Worm (Caenorhabditis elegans) whole organism, late embryonic: ENCODE results near the gene srbc-68.
"Not testable (repeated sequence)": the region's sequence is repeated elsewhere in the genome, so short reads cannot be mapped to it uniquely, and the experiment has no call there.

Source experiments
- C08G9.2 ChIP-seq: sonication (generic microtip); optimal IDR thresholded peaks from 2 replicates; lab custom pipeline; 2016; ENCODE audit warnings: mild to moderate bottlenecking, missing genetic modification characterization, moderate library complexity, missing compliant biosample characterization
- F13H6.1 ChIP-seq: sonication (generic microtip); optimal IDR thresholded peaks from 2 replicates; lab custom pipeline; 2016; ENCODE audit warnings: missing genetic modification characterization, missing compliant biosample characterization
- K02D7.2 ChIP-seq: sonication (generic microtip); optimal IDR thresholded peaks from 2 replicates; lab custom pipeline; 2017; ENCODE audit warnings: mild to moderate bottlenecking, missing genetic modification characterization, missing compliant biosample characterization
- ahr-1 ChIP-seq: sonication (generic microtip); optimal IDR thresholded peaks from 2 replicates; lab custom pipeline; 2016; ENCODE audit warnings: missing genetic modification characterization, missing compliant biosample characterization
- ceh-19 ChIP-seq: fragments of 200-800 bp; sonication (Bioruptor generic); optimal IDR thresholded peaks from 2 replicates; lab custom pipeline; 2018; ENCODE audit warnings: mild to moderate bottlenecking, missing genetic modification characterization, missing compliant biosample characterization
- ceh-2 ChIP-seq: sonication (generic microtip); optimal IDR thresholded peaks from 2 replicates; lab custom pipeline; 2016; ENCODE audit warnings: missing genotype, missing genetic modification characterization, missing compliant biosample characterization
- ceh-24 ChIP-seq: sonication (generic microtip); optimal IDR thresholded peaks from 2 replicates; lab custom pipeline; 2016; ENCODE audit warnings: mild to moderate bottlenecking, missing genetic modification characterization, missing compliant biosample characterization
- ceh-30 ChIP-seq: fragments of 150-350 bp; optimal IDR thresholded peaks from 2 replicates; lab custom pipeline; 2014; ENCODE audit warnings: missing biosample characterization, missing genetic modification characterization
- ceh-31 ChIP-seq: sonication (generic microtip); optimal IDR thresholded peaks from 2 replicates; lab custom pipeline; 2016; ENCODE audit warnings: missing genetic modification characterization, missing compliant biosample characterization
- elt-2 ChIP-seq: sonication (generic microtip); optimal IDR thresholded peaks from 2 replicates; lab custom pipeline; 2016; ENCODE audit warnings: missing genetic modification reagents, missing genetic modification characterization, missing compliant biosample characterization
- elt-4 ChIP-seq: sonication (generic microtip); optimal IDR thresholded peaks from 2 replicates; lab custom pipeline; 2016; ENCODE audit warnings: missing genetic modification characterization, missing compliant biosample characterization
- fax-1 ChIP-seq: sonication (generic microtip); optimal IDR thresholded peaks from 2 replicates; lab custom pipeline; 2016; ENCODE audit warnings: missing genotype, missing genetic modification characterization, missing compliant biosample characterization
- fkh-10 ChIP-seq: fragments of 150-350 bp; optimal IDR thresholded peaks from 2 replicates; lab custom pipeline; 2014; ENCODE audit warnings: missing biosample characterization, missing genetic modification reagents, missing genetic modification characterization
- hlh-13 ChIP-seq: fragments of 200-800 bp; sonication (Bioruptor generic); optimal IDR thresholded peaks from 2 replicates; lab custom pipeline; 2018; ENCODE audit warnings: mild to moderate bottlenecking, missing genetic modification characterization, missing compliant biosample characterization
- hlh-15 ChIP-seq: sonication (generic microtip); optimal IDR thresholded peaks from 2 replicates; lab custom pipeline; 2016; ENCODE audit warnings: missing genetic modification characterization, missing compliant biosample characterization
- hlh-8 ChIP-seq: sonication (generic microtip); optimal IDR thresholded peaks from 2 replicates; lab custom pipeline; 2016; ENCODE audit warnings: missing genotype, missing genetic modification characterization, missing compliant biosample characterization
- lim-6 ChIP-seq: sonication (generic microtip); optimal IDR thresholded peaks from 2 replicates; lab custom pipeline; 2016; ENCODE audit warnings: missing genetic modification characterization, missing compliant biosample characterization
- madf-2 ChIP-seq: sonication (generic microtip); optimal IDR thresholded peaks from 2 replicates; lab custom pipeline; 2017; ENCODE audit warnings: missing genetic modification characterization, missing compliant biosample characterization
- mec-3 ChIP-seq: sonication (generic microtip); optimal IDR thresholded peaks from 2 replicates; lab custom pipeline; 2016; ENCODE audit warnings: borderline replicate concordance, missing genetic modification characterization, missing compliant biosample characterization
- npax-4 ChIP-seq: sonication (generic microtip); optimal IDR thresholded peaks from 2 replicates; lab custom pipeline; 2016; ENCODE audit warnings: missing genetic modification characterization, missing compliant biosample characterization
- odd-2 ChIP-seq: sonication (generic microtip); optimal IDR thresholded peaks from 2 replicates; lab custom pipeline; 2017; ENCODE audit warnings: antibody characterized with exemption, mild to moderate bottlenecking, missing genetic modification characterization, missing compliant biosample characterization
- pax-1 ChIP-seq: fragments of 150-350 bp; optimal IDR thresholded peaks from 2 replicates; lab custom pipeline; 2014; ENCODE audit warnings: missing biosample characterization, missing genetic modification characterization
- pqm-1 ChIP-seq: sonication (generic microtip); optimal IDR thresholded peaks from 2 replicates; lab custom pipeline; 2016; ENCODE audit warnings: missing genetic modification characterization, missing compliant biosample characterization
- pros-1 ChIP-seq: fragments of 150-350 bp; optimal IDR thresholded peaks from 2 replicates; lab custom pipeline; 2014; ENCODE audit warnings: missing biosample characterization, missing genetic modification reagents, missing genetic modification characterization
- ref-2 ChIP-seq: sonication (generic microtip); optimal IDR thresholded peaks from 2 replicates; lab custom pipeline; 2016; ENCODE audit warnings: missing genetic modification characterization, missing compliant biosample characterization
- sox-4 ChIP-seq: sonication (generic microtip); optimal IDR thresholded peaks from 2 replicates; lab custom pipeline; 2017; ENCODE audit warnings: mild to moderate bottlenecking, missing genetic modification characterization, inconsistent platforms, missing compliant biosample characterization
- syd-9 ChIP-seq: sonication (generic microtip); optimal IDR thresholded peaks from 2 replicates; lab custom pipeline; 2016; ENCODE audit warnings: mild to moderate bottlenecking, missing genetic modification characterization, moderate library complexity, missing compliant biosample characterization
- tbx-7 ChIP-seq: sonication (generic microtip); optimal IDR thresholded peaks from 2 replicates; lab custom pipeline; 2016; ENCODE audit warnings: missing genotype, missing genetic modification characterization, missing compliant biosample characterization
- unc-42 ChIP-seq: sonication (generic microtip); optimal IDR thresholded peaks from 2 replicates; lab custom pipeline; 2016; ENCODE audit warnings: missing genotype, missing genetic modification characterization, missing compliant biosample characterization
- unc-86 ChIP-seq: sonication (generic microtip); optimal IDR thresholded peaks from 2 replicates; lab custom pipeline; 2016; ENCODE audit warnings: missing genetic modification characterization, missing compliant biosample characterization
- ztf-16 ChIP-seq: sonication (generic microtip); optimal IDR thresholded peaks from 2 replicates; lab custom pipeline; 2017; ENCODE audit warnings: missing genetic modification characterization, missing compliant biosample characterization

Gene srbc-68

ce11 chrV:3578813-3579212, 32.4 kb upstream of the srbc-68 start, which contains the start of gene pygl-1:
Gene pygl-1, plus strand, starts transcription at chrV:3579023.
- TF ChIP-seq pros-1 (tag; lab: Kevin White, UChicago) (no peak), hlh-8 (tag; lab: Kevin White, UChicago) (no peak), lim-6 (tag; lab: Kevin White, UChicago) (no peak), ztf-16 (no peak), unc-86 (tag; lab: Kevin White, UChicago) (no peak), hlh-13 (GFP tag; lab: Kevin White, UChicago) (no peak), pax-1 (tag; lab: Kevin White, UChicago) (no peak)
- TF ChIP-seq, all 69 proteins: peak for 0

DNA sequence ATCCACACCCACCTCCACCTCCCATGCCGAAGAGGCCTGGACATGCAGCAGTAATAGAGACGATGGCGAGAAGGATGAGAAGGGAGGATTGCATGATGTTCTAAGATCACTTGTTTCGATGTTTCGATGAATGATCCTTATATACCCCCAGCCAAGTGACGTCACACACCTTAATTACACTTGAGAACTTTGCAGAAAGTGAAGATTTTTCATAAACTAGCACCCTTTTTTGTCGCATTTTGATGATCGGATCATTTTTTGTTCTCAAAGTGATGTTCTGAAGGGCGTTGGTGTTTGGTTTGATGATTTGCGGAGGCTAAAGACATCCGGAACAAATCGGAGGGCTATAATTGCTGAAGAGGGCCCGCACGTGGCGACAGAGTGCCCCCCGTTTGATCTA, 29.3 kb upstream of the srbc-68 start, which contains the start of gene grl-27:
Gene grl-27, minus strand, starts transcription at position 101 of the 400 bp plus-strand sequence.
- no peak for TF ChIP-seq ref-2
- TF ChIP-seq unc-42 (tag; lab: Kevin White, UChicago): no peak
- TF ChIP-seq mec-3 (tag; lab: Kevin White, UChicago): no peak
- no peak for TF ChIP-seq C08G9.2 (tag; lab: Kevin White, UChicago)
- TF ChIP-seq ceh-24 (tag; lab: Kevin White, UChicago): no peak
- no peak for TF ChIP-seq fkh-10
- TF ChIP-seq ahr-1 (tag; lab: Kevin White, UChicago): no peak
- no peak for TF ChIP-seq ceh-30 (tag; lab: Kevin White, UChicago)
- no peak for TF ChIP-seq elt-2
- no peak for TF ChIP-seq K02D7.2
- TF ChIP-seq unc-86 (tag; lab: Kevin White, UChicago): no peak
- TF ChIP-seq pqm-1 (tag; lab: Kevin White, UChicago): no peak
- no peak for TF ChIP-seq sox-4 (tag; lab: Kevin White, UChicago)
- no peak for TF ChIP-seq pros-1 (tag; lab: Kevin White, UChicago)
- TF ChIP-seq odd-2 (tag; lab: Kevin White, UChicago): no peak
- TF ChIP-seq lim-6 (tag; lab: Kevin White, UChicago): no peak
- no peak for TF ChIP-seq madf-2 (tag; lab: Kevin White, UChicago)
- TF ChIP-seq ceh-19: no peak
- no peak for TF ChIP-seq tbx-7 (tag; lab: Kevin White, UChicago)
- no peak for TF ChIP-seq fax-1 (tag; lab: Kevin White, UChicago)

ce11 chrV:3572408-3572807, 26.0 kb upstream of the srbc-68 start, which contains the start of gene F40C5.1:
Gene F40C5.1, plus strand, starts transcription at chrV:3572708.
- TF ChIP-seq odd-2 (tag; lab: Kevin White, UChicago); syd-9; ceh-31 (tag; lab: Kevin White, UChicago): not testable (repeated sequence)

- not testable (repeated sequence) for TF ChIP-seq hlh-15, F13H6.1, C08G9.2 (tag; lab: Kevin White, UChicago)
Observed at ce11 chrV:3570695-3571094, 24.3 kb upstream of the srbc-68 start, which contains the start of gene F40C5.2. Gene F40C5.2, plus strand, starts transcription at chrV:3570995.

DNA sequence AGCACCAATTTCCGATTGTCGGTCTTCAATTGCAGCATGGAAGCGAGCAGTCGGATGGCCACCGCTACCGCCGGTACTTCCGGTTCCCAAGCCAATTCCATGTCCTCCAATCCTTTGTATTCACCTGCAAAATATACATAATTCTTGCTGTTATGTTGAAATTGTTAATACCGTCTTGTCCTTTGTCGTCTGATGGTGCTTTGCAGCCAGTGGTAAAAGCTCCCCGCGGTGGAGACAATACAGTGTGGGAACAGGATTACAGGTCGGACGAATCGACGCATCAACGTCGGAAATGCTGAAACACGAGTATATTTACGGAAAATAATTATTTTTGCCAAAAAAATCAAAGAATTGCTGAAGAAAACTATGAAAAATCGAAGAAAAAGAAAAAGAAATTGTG, 17.9 kb upstream of the srbc-68 start, which contains the start of gene T24A6.17:
Gene T24A6.17, minus strand, starts transcription at position 101 of the 400 bp plus-strand sequence.
- not testable (repeated sequence) for TF ChIP-seq ceh-2 (tag; lab: Kevin White, UChicago); ceh-19; npax-4

DNA sequence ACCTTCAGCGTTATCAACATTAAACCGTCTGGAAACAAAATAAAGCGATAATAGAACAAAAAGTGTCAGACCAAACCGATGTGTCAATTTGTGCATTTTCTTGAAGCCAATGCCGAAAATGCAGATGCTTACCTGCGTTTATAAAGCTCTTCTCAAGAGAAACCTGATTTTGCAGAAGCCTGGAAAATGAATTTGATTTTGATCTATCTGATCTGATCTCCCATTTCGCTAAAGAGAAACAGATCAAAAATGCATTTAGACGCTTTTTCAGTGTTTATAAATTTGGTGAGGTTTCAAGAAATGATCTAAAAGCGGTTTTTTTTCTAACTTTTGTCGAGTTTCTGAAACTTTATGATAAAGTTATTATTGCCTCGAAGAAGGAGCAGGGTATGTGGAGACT, 16.4 kb upstream of the srbc-68 start, which contains the start of gene T24A6.16:
Gene T24A6.16, minus strand, starts transcription at position 101 of the 400 bp plus-strand sequence.
- TF ChIP-seq syd-9; elt-4 (tag; lab: Kevin White, UChicago); fkh-10: not testable (repeated sequence)
